Worm (Caenorhabditis elegans) whole organism, L3 larva: Measurements from ENCODE around the gene gsnl-1.
A peak's percentile ranks its signal among the peaks of the same experiment; 100 is the strongest.

Experiments
- R02D3.7 ChIP-seq: fragments of 150-350 bp; optimal IDR thresholded peaks from 2 replicates; lab custom pipeline; 2014; ENCODE audit warnings: missing biosample characterization, missing genetic modification characterization
- ZK546.5 ChIP-seq: sonication (generic microtip); optimal IDR thresholded peaks from 2 replicates; lab custom pipeline; 2017; ENCODE audit warnings: missing biosample characterization, missing genetic modification characterization
- aly-2 ChIP-seq: fragments of 150-350 bp; optimal IDR thresholded peaks from 2 replicates; lab custom pipeline; 2014; ENCODE audit warnings: missing biosample characterization, missing genetic modification characterization
- ama-1 ChIP-seq: fragments of 150-350 bp; optimal IDR thresholded peaks from 2 replicates; lab custom pipeline; 2018
- ceh-16 ChIP-seq: sonication (generic microtip); optimal IDR thresholded peaks from 2 replicates; lab custom pipeline; 2017; ENCODE audit warnings: missing biosample characterization, missing genetic modification characterization
- ceh-28 ChIP-seq: fragments of 150-350 bp; optimal IDR thresholded peaks from 2 replicates; lab custom pipeline; 2014; ENCODE audit warnings: missing biosample characterization, missing genetic modification reagents, missing genetic modification characterization
- ceh-82 ChIP-seq: fragments of 150-350 bp; optimal IDR thresholded peaks from 2 replicates; lab custom pipeline; 2014; ENCODE audit warnings: missing biosample characterization, missing genetic modification characterization
- ceh-9 ChIP-seq: sonication (generic microtip); optimal IDR thresholded peaks from 2 replicates; lab custom pipeline; 2018; ENCODE audit warnings: missing biosample characterization, missing genetic modification characterization
- daf-12 ChIP-seq: fragments of 150-350 bp; optimal IDR thresholded peaks from 2 replicates; lab custom pipeline; 2014; ENCODE audit warnings: missing biosample characterization, missing genetic modification reagents, missing genetic modification characterization
- egl-5 ChIP-seq: fragments of 150-350 bp; optimal IDR thresholded peaks from 2 replicates; lab custom pipeline; 2017; ENCODE audit warnings: missing biosample characterization, missing genetic modification reagents, missing genetic modification characterization, inconsistent platforms
- elt-2 ChIP-seq: sonication (generic microtip); optimal IDR thresholded peaks from 2 replicates; lab custom pipeline; 2016; ENCODE audit warnings: missing genetic modification reagents, mild to moderate bottlenecking, missing genetic modification characterization, missing compliant biosample characterization
- elt-3 ChIP-seq, 3 experiments: fragments of 150-350 bp in 1 of 3; sonication (generic microtip) in 2 of 3; optimal IDR thresholded peaks; 2 replicates in 2 of 3; 4 replicates in 1 of 3; lab custom pipeline; 2014 to 2017; ENCODE audit warnings: missing biosample characterization in 3 of 3, missing genetic modification characterization in 3 of 3
- fkh-10 ChIP-seq: sonication (generic microtip); optimal IDR thresholded peaks from 2 replicates; lab custom pipeline; 2017; ENCODE audit warnings: missing biosample characterization, missing genetic modification reagents, missing genetic modification characterization
- fkh-2 ChIP-seq: fragments of 150-350 bp; optimal IDR thresholded peaks from 2 replicates; lab custom pipeline; 2014; ENCODE audit warnings: missing biosample characterization, missing genetic modification reagents, missing genetic modification characterization
- hmg-11 ChIP-seq: sonication (generic microtip); optimal IDR thresholded peaks from 2 replicates; lab custom pipeline; 2016; ENCODE audit warnings: missing genetic modification characterization, missing compliant biosample characterization
- jun-1 ChIP-seq: fragments of 150-350 bp; optimal IDR thresholded peaks from 2 replicates; lab custom pipeline; 2014; ENCODE audit warnings: missing biosample characterization, missing genetic modification reagents, missing genetic modification characterization
- lin-15B ChIP-seq: fragments of 150-350 bp; optimal IDR thresholded peaks from 2 replicates; lab custom pipeline; 2014; ENCODE audit warnings: missing biosample characterization, missing genetic modification characterization
- lsy-12 ChIP-seq: sonication (generic microtip); optimal IDR thresholded peaks from 2 replicates; lab custom pipeline; 2016; ENCODE audit warnings: mild to moderate bottlenecking, missing genetic modification characterization, missing compliant biosample characterization
- mml-1 ChIP-seq: fragments of 150-350 bp; sonication (generic microtip); optimal IDR thresholded peaks from 3 replicates; lab custom pipeline; 2014; ENCODE audit warnings: missing biosample characterization, missing genetic modification characterization
- nfya-1 ChIP-seq: sonication (generic microtip); optimal IDR thresholded peaks from 2 replicates; lab custom pipeline; 2017; ENCODE audit warnings: missing genetic modification characterization, mild to moderate bottlenecking, missing compliant biosample characterization, antibody characterized with exemption, moderate library complexity; ENCODE audit not compliant: insufficient read depth
- nhr-11 ChIP-seq: fragments of 150-350 bp; optimal IDR thresholded peaks from 2 replicates; lab custom pipeline; 2014; ENCODE audit warnings: missing biosample characterization, missing genetic modification characterization
- nhr-23 ChIP-seq: fragments of 150-350 bp; optimal IDR thresholded peaks from 2 replicates; lab custom pipeline; 2014; ENCODE audit warnings: missing biosample characterization, missing genetic modification reagents, missing genetic modification characterization
- nhr-237 ChIP-seq: fragments of 150-350 bp; optimal IDR thresholded peaks from 2 replicates; lab custom pipeline; 2014; ENCODE audit warnings: missing biosample characterization, missing genetic modification characterization
- nhr-25 ChIP-seq: sonication (generic microtip); optimal IDR thresholded peaks from 2 replicates; lab custom pipeline; 2017; ENCODE audit warnings: missing biosample characterization, missing genetic modification characterization
- nhr-28 ChIP-seq: fragments of 150-350 bp; optimal IDR thresholded peaks from 2 replicates; lab custom pipeline; 2014; ENCODE audit warnings: missing biosample characterization, missing genetic modification characterization
- nhr-43 ChIP-seq: sonication (generic microtip); optimal IDR thresholded peaks from 2 replicates; lab custom pipeline; 2016; ENCODE audit warnings: mild to moderate bottlenecking, missing genetic modification characterization, missing compliant biosample characterization; ENCODE audit not compliant: poor library complexity, severe bottlenecking
- nhr-67 ChIP-seq: fragments of 150-350 bp; optimal IDR thresholded peaks from 2 replicates; lab custom pipeline; 2014; ENCODE audit warnings: missing biosample characterization, missing genetic modification characterization
- pqm-1 ChIP-seq: fragments of 150-350 bp; optimal IDR thresholded peaks from 2 replicates; lab custom pipeline; 2017; ENCODE audit warnings: missing biosample characterization, missing genetic modification characterization, inconsistent platforms
- sea-2 ChIP-seq: fragments of 150-350 bp; sonication (generic microtip); optimal IDR thresholded peaks from 4 replicates; lab custom pipeline; 2014; ENCODE audit warnings: missing biosample characterization, missing genetic modification reagents, missing genetic modification characterization
- skn-1 ChIP-seq: fragments of 150-350 bp; optimal IDR thresholded peaks from 2 replicates; lab custom pipeline; 2014; ENCODE audit warnings: missing biosample characterization, missing genetic modification characterization
- snpc-4 ChIP-seq: fragments of 150-350 bp; optimal IDR thresholded peaks from 2 replicates; lab custom pipeline; 2014; ENCODE audit warnings: missing biosample characterization, missing genetic modification characterization

Gene gsnl-1

DNA sequence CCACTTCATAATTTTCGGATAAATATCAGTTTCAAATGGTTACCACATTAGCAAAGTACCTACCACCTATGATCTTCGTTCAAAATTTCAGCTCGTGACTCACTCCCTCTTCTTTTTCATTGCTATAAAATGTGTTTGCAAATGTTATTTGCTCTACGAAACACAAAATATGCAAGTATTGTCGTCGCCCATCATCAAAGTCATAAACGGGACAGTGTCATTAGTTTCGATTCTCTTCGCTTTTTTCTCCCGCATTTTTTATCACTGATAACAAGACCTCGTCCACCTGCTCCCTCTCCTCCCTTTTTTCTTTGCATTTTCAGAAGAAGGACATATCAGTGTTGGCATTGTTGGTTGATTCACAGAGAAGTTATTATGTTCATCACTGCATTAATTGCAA lies 29.6 kb downstream of the gsnl-1 start, which contains the start of gene C50F4.1:
TSS of gene C50F4.1 (plus strand) at position 324 of the 400 bp plus-strand sequence.
- peak; percentile 79 for TF ChIP-seq elt-2 (tag; lab: Kevin White, UChicago)
- no peak for TF ChIP-seq ZK546.5
- no peak for TF ChIP-seq ceh-9 (tag; lab: Kevin White, UChicago)
- TF ChIP-seq nhr-237 (tag; lab: Kevin White, UChicago), result no peak
- peak; percentile 80 for TF ChIP-seq pqm-1 (tag; lab: Kevin White, UChicago)
- no peak for TF ChIP-seq skn-1 (tag; lab: Kevin White, UChicago)
- TF ChIP-seq nhr-11 (tag; lab: Kevin White, UChicago), result no peak
- no peak for TF ChIP-seq ama-1 (lab: Kevin White, UChicago)
- TF ChIP-seq daf-12 (tag; lab: Kevin White, UChicago), result no peak
- no peak for TF ChIP-seq nhr-28 (tag; lab: Kevin White, UChicago)
- no peak for TF ChIP-seq nhr-25 (tag; lab: Kevin White, UChicago)
- TF ChIP-seq nhr-23 (tag; lab: Kevin White, UChicago), result no peak
- no peak for TF ChIP-seq ceh-28
- TF ChIP-seq fkh-10 (GFP tag; lab: Kevin White, UChicago), result no peak
- no peak for TF ChIP-seq elt-3 (tag; optimal IDR thresholded peaks at IDR 0.05; lab: Kevin White, UChicago)

DNA sequence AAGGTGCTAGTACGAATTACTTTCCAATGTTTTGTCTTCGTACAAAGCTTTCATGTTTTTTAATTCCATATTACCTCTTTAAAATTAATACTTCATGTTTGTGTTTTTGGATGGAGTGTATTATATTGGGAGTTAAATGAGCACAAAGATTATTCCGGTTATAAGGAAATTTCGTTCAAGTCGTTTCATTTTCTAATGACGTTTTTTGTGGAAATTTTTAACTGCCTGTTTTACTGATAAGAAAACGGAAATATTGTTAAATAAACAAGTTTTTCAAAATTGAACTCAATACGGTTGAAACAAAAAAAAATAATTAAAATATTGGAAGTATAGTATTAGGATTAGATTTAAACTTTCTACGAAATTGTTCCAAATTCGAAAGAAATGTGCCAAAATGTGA lies 30.5 kb downstream of the gsnl-1 start:
- TF ChIP-seq pqm-1 (tag; lab: Kevin White, UChicago) (peak; percentile 59), elt-2 (tag; lab: Kevin White, UChicago) (peak; percentile 56), ceh-28 (no peak)

DNA sequence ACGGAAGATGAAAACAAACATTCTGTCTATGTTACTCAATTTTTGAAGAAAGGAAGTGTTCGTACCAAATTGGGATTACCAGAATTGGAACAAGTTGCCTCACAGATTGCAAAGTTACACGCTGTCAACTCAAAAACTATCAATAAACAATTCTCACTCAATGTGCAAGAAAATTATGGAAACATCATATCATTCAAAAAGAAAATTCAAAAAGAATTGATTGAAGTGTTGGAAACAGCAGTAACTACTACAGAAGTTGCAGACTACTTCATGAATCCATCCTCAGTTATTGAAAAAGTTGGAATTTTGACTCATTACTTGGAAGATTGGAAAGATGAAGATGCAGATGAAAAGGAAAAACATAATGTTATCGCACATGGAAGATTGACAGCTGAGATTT lies 31.1 kb downstream of the gsnl-1 start:
- TF ChIP-seq sea-2 (no peak), elt-2 (tag; lab: Kevin White, UChicago) (no peak), hmg-11 (tag; lab: Kevin White, UChicago) (no peak), fkh-2 (tag; lab: Kevin White, UChicago) (no peak)

DNA sequence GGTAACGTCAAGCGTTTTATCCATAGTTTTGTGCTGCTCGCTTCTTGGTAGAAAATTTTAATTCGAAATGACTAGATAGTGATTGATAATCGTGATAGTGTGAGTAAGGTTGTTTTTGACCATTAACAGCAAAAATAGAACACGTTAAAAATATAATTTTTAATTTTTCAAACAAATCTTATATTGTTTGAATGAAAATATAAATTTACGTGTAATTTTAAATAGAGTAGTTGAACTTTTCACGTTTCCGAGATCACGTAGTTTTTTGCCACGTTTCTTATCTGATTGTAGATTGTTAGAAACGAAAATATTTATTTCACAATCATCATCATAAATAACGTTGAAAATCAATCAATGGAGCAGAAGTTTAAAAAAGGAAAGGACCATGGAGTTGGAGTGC lies 34.6 kb downstream of the gsnl-1 start, which contains the start of the genes C50F4.10 and pfk-1.2:
TSS of gene C50F4.10 (minus strand) at position 101 of the 400 bp plus-strand sequence.
TSS of gene pfk-1.2 (plus strand) at position 325 of the 400 bp plus-strand sequence.
- TF ChIP-seq ama-1 (lab: Kevin White, UChicago) (no peak), ceh-28 (no peak), nhr-67 (tag; lab: Kevin White, UChicago) (no peak), lsy-12 (no peak), ceh-16 (tag; lab: Kevin White, UChicago) (no peak), sea-2 (no peak), jun-1 (tag; lab: Kevin White, UChicago) (no peak)

DNA sequence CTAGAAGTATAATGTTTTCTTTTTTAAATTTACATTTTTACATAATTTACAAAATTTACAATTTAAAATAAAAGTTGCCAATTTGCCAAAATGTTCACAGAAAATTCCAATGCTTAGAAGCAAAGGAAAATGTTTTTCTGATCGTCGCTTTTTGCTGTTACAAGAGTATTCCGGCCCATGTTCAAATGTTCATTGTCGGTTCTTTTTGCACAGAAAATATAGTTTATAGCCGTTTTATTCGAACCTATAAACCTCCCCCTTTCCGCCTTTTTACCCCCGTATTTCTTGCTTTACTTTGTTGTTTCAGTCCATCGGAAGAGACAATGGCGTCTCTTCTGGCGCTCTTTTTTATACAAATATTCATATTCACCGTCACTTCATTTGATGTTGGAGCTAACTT lies 37.8 kb downstream of the gsnl-1 start, which contains the start of gene tag-329:
TSS of gene tag-329 (plus strand) at position 301 of the 400 bp plus-strand sequence.
- no peak for TF ChIP-seq lsy-12
- TF ChIP-seq, all 47 proteins: peak for 0

DNA sequence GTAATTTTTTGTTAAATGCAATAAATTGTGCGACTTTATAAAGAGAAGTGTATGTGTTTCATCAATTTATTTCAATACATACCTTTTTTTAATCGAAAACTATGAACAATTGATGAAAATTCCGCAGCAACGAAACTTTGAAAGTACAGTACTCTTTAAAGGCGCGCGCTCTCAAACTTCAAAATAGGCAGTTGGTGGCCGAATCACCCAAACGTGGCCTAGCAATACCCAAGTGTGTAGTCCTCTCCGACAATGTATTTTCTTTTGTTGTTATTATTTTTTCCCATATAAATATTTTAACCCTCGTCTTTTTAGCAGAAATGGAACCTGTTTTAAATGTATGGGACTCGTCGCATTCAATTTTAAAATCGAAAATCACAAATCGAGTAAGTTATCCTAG lies 39.7 kb downstream of the gsnl-1 start, which contains the start of gene C50F4.4:
TSS of gene C50F4.4 (plus strand) at position 267 of the 400 bp plus-strand sequence.
- no peak for TF ChIP-seq egl-5 (tag; lab: Kevin White, UChicago)
- TF ChIP-seq ceh-82 (tag; lab: Kevin White, UChicago), result no peak
- TF ChIP-seq R02D3.7 (tag; lab: Kevin White, UChicago), result no peak
- peak; percentile 6 for TF ChIP-seq elt-2 (tag; lab: Kevin White, UChicago)
- peak; percentile 49 for TF ChIP-seq snpc-4 (tag; lab: Kevin White, UChicago)
- TF ChIP-seq nfya-1 (tag; lab: Kevin White, UChicago), result no peak
- TF ChIP-seq nhr-43 (tag; lab: Kevin White, UChicago), result peak; percentile 30
- no peak for TF ChIP-seq hmg-11 (tag; lab: Kevin White, UChicago)
- peak; percentile 28 for TF ChIP-seq lin-15B (tag; lab: Kevin White, UChicago)
- no peak for TF ChIP-seq elt-3 (tag; optimal IDR thresholded peaks at IDR 0.05; lab: Kevin White, UChicago)

DNA sequence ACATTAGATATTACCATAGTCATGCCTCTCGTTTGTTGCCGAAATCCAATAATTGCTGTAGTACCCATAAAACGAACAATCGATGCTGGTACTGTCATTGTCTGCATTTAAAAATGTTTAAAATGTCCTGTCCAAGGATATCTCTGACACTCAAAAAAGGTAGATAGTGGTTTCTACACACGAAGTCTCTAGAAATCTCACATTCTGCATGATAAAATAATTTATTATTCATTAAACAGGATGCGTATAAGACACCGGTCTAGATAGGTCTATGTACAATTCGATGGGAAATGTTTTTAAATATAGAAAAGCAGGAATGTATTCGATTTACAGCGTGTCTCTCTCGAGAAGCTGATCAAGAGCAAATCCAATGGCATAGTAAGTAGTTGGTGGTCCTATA lies 42.8 kb downstream of the gsnl-1 start, which contains the start of gene C50F4.12:
TSS of gene C50F4.12 (minus strand) at position 101 of the 400 bp plus-strand sequence.
- TF ChIP-seq aly-2 (tag; lab: Kevin White, UChicago) (no peak), mml-1 (tag; lab: Kevin White, UChicago) (no peak), ceh-28 (no peak), nhr-28 (tag; lab: Kevin White, UChicago) (no peak)
